Fruit fly (Drosophila melanogaster): ENCODE data around the gene kmr.

The kmr gene

DNA sequence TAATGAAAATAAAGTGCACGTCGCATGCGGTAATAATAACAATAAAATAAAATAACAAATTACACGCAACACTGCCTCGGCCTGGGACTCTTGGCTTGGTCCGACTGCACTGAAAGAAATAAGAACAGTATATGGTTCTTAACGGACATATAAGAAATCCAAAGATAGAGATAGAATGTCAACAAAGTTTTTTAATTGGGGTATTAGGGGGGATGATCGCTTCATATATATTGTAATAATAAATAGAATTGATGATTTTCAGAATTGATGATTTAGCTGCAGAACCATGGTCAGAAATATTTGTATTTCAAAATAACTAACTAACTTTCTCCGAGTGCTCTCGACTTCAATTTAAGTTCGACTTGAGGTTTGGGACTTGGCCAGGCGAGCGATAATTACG, 81.1 kb downstream of the kmr start:
- peak; percentile 40 for TF ChIP-seq CG12391 (tag; optimal IDR thresholded peaks at IDR 0.05)
- TF ChIP-seq dpn (GFP tag; optimal IDR thresholded peaks at IDR 0.05): no peak
- TF ChIP-seq Poxn (GFP tag; IDR thresholded peaks at IDR 0.05): no peak
- peak; percentile 49 for TF ChIP-seq D19A (tag; optimal IDR thresholded peaks at IDR 0.05)
- TF ChIP-seq CG4424 (GFP tag; optimal IDR thresholded peaks at IDR 0.05): peak; percentile 11
- no peak for TF ChIP-seq Myb (GFP tag; optimal IDR thresholded peaks at IDR 0.05)
- TF ChIP-seq dmrt99B (tag; optimal IDR thresholded peaks at IDR 0.05): no peak
- TF ChIP-seq CG13894 (tag; optimal IDR thresholded peaks at IDR 0.05): no peak
- no peak for TF ChIP-seq CG2875 (GFP tag; optimal IDR thresholded peaks at IDR 0.05)
- TF ChIP-seq sens (GFP tag): peak; percentile 63
- peak; percentile 32 for TF ChIP-seq CG30403 (GFP tag; optimal IDR thresholded peaks at IDR 0.05)
- TF ChIP-seq NC2α (GFP tag; optimal IDR thresholded peaks at IDR 0.05): no peak
- TF ChIP-seq fd3F (GFP tag; optimal IDR thresholded peaks at IDR 0.05): no peak
- no peak for TF ChIP-seq zen2 (GFP tag; IDR thresholded peaks at IDR 0.05; ENCODE audit: partially characterized antibody)
- TF ChIP-seq CG17385 (GFP tag; optimal IDR thresholded peaks at IDR 0.05): no peak
- no peak for TF ChIP-seq sc (optimal IDR thresholded peaks at IDR 0.05)
- TF ChIP-seq sc (GFP tag; optimal IDR thresholded peaks at IDR 0.05): peak; percentile 54
- peak; percentile 76 for TF ChIP-seq CG10979 (tag; optimal IDR thresholded peaks at IDR 0.05)
- TF ChIP-seq Gug (GFP tag; IDR thresholded peaks at IDR 0.05): no peak
- no peak for TF ChIP-seq otp (GFP tag; IDR thresholded peaks at IDR 0.05)
- peak; percentile 32 for TF ChIP-seq unpg (GFP tag; optimal IDR thresholded peaks at IDR 0.05)
- TF ChIP-seq Dip2 (GFP tag; IDR thresholded peaks at IDR 0.05): no peak
- TF ChIP-seq wek (GFP tag; optimal IDR thresholded peaks at IDR 0.05): no peak
- no peak for TF ChIP-seq Bgb (GFP tag; IDR thresholded peaks at IDR 0.05; ENCODE audit: partially characterized antibody)
- peak; percentile 33 for TF ChIP-seq Sox100B (GFP tag; optimal IDR thresholded peaks at IDR 0.05)
- TF ChIP-seq prd (optimal IDR thresholded peaks at IDR 0.05): no peak
- peak; percentile 31; the same call in 1 of the 3 replicates for TF ChIP-seq prd (GFP tag; IDR thresholded peaks at IDR 0.05)
- TF ChIP-seq gcm (GFP tag; optimal IDR thresholded peaks at IDR 0.05): no peak
- no peak for TF ChIP-seq Ets97D (GFP tag; optimal IDR thresholded peaks at IDR 0.05)
- TF ChIP-seq CG11723 (GFP tag; optimal IDR thresholded peaks at IDR 0.05): no peak
- TF ChIP-seq CG1647 (GFP tag; optimal IDR thresholded peaks at IDR 0.05): no peak
- TF ChIP-seq Hr39 (optimal IDR thresholded peaks at IDR 0.05): no peak
- no peak for TF ChIP-seq CTCF (GFP tag; optimal IDR thresholded peaks at IDR 0.05)
- no peak for TF ChIP-seq C15 (GFP tag; IDR thresholded peaks at IDR 0.05)
- peak; percentile 3 for TF ChIP-seq kni (GFP tag; optimal IDR thresholded peaks at IDR 0.05)
- TF ChIP-seq nerfin-1 (tag; optimal IDR thresholded peaks at IDR 0.05): peak; percentile 30
- TF ChIP-seq az2 (GFP tag; optimal IDR thresholded peaks at IDR 0.05): peak; percentile 21
- peak; percentile 28 for TF ChIP-seq CoRest (tag; optimal IDR thresholded peaks at IDR 0.05)
- TF ChIP-seq ATbp (GFP tag; optimal IDR thresholded peaks at IDR 0.05): peak; percentile 45
- TF ChIP-seq lola (GFP tag; optimal IDR thresholded peaks at IDR 0.05): peak in 1 of 3 experiments; percentile 66
- TF ChIP-seq CG10267 (tag; optimal IDR thresholded peaks at IDR 0.05): peak; percentile 39
- TF ChIP-seq ci (GFP tag; IDR thresholded peaks at IDR 0.05): 0 out of 3 replicates have a peak, but pooled peaks have one; percentile 9
- TF ChIP-seq CG14441 (GFP tag; IDR thresholded peaks at IDR 0.05): no peak
- no peak for TF ChIP-seq YL-1 (GFP tag; optimal IDR thresholded peaks at IDR 0.05)
- TF ChIP-seq CG4730 (GFP tag; IDR thresholded peaks at IDR 0.05): no peak
- TF ChIP-seq oc (tag; optimal IDR thresholded peaks at IDR 0.05): no peak
- no peak for TF ChIP-seq twi (tag; optimal IDR thresholded peaks at IDR 0.05)
- TF ChIP-seq CG15601 (tag; optimal IDR thresholded peaks at IDR 0.05): peak; percentile 67
- TF ChIP-seq CG7839 (tag; optimal IDR thresholded peaks at IDR 0.05): peak; percentile 30
- no peak for TF ChIP-seq CG17568 (GFP tag; optimal IDR thresholded peaks at IDR 0.05)
- peak; percentile 59 for TF ChIP-seq Blimp-1 (GFP tag; optimal IDR thresholded peaks at IDR 0.05)
- peak; percentile 13 for TF ChIP-seq Hr3 (GFP tag; optimal IDR thresholded peaks at IDR 0.05)
